Fruit fly (Drosophila melanogaster) ovary, adult (tissue): Measurements from ENCODE around the gene bchs.
A peak's percentile ranks its signal among the peaks of the same experiment; 100 is the strongest.

Experiments
- CG17801 ChIP-seq: fragments of 200-800 bp; optimal IDR thresholded peaks from 2 replicates; lab custom pipeline; 2019; ENCODE audit warnings: missing biosample characterization, mild to moderate bottlenecking, missing genetic modification characterization, moderate library complexity; ENCODE audit not compliant: partially characterized antibody

Gene bchs

DNA sequence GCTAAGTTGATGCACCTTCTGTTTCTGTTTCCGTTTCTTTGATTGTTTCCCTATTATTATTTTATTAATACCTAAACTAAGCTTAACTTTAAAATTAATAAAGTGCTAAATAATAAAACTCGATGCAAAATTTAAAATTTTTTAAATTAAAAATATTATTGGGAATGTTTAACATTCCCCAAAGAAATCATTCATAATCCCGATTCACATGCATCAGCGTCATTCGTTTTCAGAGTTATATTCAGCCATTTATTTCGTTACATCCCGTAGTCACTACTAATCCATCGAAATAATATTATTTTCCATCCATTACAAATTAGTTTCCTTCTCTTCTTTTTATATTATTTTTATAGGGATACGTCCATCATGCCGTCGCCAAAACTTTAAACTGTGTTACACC is 40.5 kb downstream of the bchs start:
- TF ChIP-seq CG17801 (GFP tag; lab: Kevin White, UChicago) = no peak

dm6 chr2L:5948775-5949526 is 42.0 kb downstream of the bchs start, which contains the start of gene CG9044:
CG9044 (plus strand) TSS chr2L:5949450.
- peak; percentile 9 for TF ChIP-seq CG17801 (GFP tag; lab: Kevin White, UChicago)

DNA sequence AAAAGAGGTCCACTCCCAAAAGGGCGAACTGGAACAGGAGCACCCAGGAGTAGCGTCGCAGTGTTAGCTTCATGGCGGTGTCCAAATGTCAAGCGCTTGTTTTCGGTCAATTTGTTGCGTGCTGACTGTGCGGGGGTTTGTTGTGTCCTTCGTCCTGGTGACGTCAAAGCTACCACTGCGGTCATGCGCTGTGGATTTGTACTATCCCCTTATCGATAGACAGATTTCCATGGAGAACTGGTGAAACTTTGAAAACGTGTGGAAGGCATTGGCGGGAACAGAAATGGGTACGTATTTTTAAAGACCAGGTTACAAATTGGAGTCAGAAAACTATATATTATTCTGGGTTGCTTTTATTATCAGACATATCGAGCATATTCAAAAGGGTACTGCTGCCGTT is 49.2 kb downstream of the bchs start, which contains the start of gene CG13999:
CG13999 (minus strand) TSS at position 314 of the 400 bp plus-strand sequence.
- no peak for TF ChIP-seq CG17801 (GFP tag; lab: Kevin White, UChicago)

- TF ChIP-seq CG17801 (GFP tag; lab: Kevin White, UChicago) = peak; percentile 23
These were observed 49.7 kb downstream of the bchs start, which contains the start of the genes CG13998 and Vm26Ab for dm6 chr2L:5956706-5957105. CG13998 (minus strand) TSS chr2L:5956819. Vm26Ab (plus strand) TSS chr2L:5957004.

DNA sequence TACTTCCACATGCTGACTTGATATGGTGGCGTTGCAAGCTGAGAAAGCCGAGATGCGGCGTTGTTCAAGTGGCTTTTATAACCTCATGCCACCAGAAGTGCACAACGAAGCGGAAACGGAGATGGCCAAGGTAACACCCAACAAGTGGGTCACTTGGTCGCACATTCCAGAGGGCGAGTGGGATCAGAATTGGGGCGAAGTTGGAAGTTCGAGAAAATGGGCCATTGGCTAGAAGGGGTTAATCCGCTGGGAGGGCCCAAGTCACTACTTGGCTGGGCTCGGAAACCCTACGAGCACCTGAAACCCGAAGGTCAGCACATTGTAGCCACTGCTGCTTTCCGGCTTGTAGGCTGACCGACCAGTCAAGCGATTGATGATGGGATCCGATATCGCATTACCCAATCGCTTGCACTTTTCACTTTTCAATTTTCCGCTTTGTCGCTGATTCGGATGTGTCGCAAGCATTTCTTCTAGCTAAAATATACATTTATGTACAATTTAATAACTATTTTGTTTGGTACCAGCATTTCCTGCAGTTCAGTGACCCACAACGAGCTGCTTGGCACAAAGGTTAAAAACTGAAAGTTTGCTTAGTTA is 51.7 kb downstream of the bchs start, which contains the start of gene Vm26Ac:
Vm26Ac (minus strand) TSS at position 51 of the 597 bp plus-strand sequence.
- no peak for TF ChIP-seq CG17801 (GFP tag; lab: Kevin White, UChicago)

dm6 chr2L:5959863-5960658 is 53.1 kb downstream of the bchs start, which contains the start of gene Vm26Aa:
Vm26Aa (minus strand) TSS chr2L:5960340.
- TF ChIP-seq CG17801 (GFP tag; lab: Kevin White, UChicago) = no peak

DNA sequence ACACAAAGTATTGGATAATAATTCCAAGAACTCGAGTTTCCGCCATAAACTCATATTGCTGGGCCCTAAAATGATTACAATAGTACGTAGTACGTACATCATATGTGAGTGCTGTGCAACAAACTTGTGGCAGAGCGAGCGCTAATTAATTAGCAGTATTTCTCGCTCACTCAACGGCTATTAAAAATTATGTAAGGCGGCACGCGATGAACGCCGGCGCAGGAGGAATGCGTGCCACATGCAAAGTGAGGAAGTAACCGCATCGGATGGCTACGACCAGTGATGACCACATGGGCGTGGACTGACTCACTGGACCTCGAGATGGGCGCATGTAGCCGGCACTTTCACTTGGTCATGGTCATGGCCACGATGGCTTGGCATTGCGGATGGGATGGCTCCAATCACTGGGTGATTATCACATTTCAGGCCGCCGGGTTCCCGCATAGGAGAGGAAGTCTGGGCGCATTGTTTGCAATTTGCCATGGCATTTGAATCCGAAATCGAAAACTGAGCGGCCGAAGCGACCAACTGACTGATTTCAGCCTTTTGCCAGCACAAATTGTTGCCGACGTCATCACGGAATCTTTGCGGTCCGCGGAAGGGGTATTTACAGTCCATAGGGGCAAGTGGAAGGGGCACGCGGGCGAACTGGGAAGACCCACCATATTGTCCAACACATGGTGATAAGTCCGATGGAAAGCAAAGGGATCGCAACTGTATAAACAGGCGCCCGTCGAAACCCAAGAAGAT is 54.4 kb downstream of the bchs start:
- no peak for TF ChIP-seq CG17801 (GFP tag; lab: Kevin White, UChicago)

DNA sequence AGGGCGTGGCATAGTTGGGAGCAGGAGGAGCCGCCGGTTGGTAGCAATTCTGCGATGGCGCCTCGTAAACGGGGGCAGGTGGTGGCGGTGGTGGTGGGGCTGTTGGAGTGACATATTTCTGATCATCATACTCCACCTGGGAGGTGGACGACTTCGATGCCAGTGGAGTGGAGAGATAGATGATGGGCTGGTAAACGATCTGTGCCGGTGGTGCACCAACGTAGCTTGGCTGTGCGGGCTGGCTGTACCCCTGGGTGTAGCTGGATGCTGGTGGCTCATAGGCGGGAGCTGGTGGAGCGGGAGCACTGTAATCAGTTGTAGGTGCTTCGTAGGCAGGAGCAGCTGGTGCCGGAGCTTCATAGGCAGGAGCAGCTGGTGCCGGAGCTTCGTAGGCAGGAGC is 56.3 kb downstream of the bchs start:
- TF ChIP-seq CG17801 (GFP tag; lab: Kevin White, UChicago) = no peak

- TF ChIP-seq CG17801 (GFP tag; lab: Kevin White, UChicago) = no peak
These were observed 57.2 kb downstream of the bchs start for dm6 chr2L:5964211-5964610.

dm6 chr2L:5964851-5965250 is 57.9 kb downstream of the bchs start, which contains the start of gene psd:
psd (minus strand) TSS chr2L:5964951.
- TF ChIP-seq CG17801 (GFP tag; lab: Kevin White, UChicago) = no peak

DNA sequence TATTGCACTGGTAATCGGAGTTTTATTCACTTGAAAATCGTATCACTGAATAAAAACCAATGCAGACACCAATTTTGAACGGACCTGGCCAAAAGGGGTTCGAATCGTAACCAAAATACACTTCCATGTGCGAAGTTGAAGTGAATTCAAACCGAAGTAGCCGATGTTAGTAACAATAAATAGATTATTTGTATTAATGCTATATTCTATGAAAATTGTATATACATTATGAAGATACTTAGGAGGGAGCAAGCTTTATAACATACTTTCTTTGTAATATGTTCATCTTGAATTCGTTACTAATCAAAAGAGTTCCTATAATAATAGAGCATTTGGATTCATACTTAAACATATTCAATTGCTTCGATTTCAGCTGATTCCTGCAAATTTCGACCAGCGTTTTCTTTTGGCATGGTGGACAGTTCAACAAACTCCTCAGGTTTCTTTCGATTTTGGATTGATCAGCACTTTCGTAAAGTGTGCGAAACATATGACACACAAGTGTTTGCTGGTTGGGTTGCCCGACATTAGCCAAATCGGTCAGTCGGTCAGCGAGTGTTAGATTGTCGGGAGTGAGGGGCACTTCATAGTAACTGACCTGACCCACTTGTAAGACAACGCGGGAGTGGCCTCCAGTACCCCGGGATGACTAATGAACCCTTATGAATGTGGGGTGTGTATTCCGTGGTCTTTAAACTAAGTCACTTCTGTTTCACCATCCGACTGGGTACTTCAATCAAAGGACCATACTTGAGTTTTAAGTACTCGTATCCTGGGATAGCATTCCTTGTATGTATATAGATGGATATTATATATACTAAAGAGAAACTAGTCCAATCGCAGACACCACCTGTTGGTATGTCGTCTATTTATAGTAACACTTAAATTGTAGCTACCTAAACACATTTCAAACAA is 61.0 kb downstream of the bchs start, which contains the start of the genes CG13992 and Ucp4C:
CG13992 (minus strand) TSS at position 51 of the 915 bp plus-strand sequence.
Ucp4C (plus strand) TSS at position 865 of the 915 bp plus-strand sequence.
- TF ChIP-seq CG17801 (GFP tag; lab: Kevin White, UChicago) = peak; percentile 40

DNA sequence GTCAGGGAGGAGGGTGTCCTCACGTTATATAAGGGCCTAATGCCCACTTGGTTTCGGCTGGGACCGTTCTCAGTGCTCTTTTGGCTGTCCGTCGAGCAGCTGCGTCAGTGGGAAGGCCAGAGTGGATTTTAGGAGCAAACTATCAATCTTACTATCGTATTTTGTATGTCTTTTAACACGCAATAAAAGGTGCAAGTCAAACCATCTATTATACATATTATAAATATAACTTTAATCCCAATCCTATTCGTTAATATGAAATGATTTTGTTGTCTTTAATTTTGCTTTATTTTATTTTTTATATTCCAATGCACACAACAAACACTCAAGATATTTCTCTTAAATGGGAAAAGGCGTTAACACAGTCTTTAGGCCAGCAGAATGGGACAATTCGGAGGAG is 62.6 kb downstream of the bchs start, which contains the start of gene Ucp4B:
Ucp4B (plus strand) TSS at position 301 of the 400 bp plus-strand sequence.
- TF ChIP-seq CG17801 (GFP tag; lab: Kevin White, UChicago) = no peak
